Fruit fly (Drosophila melanogaster) whole organism, embryonic: ENCODE data around the gene CG31161.
A peak's percentile ranks its signal among the peaks of the same experiment; 100 is the strongest.

ENCODE experiments used
- Antp ChIP-seq: fragments of 200-800 bp; sonication (Bioruptor generic); optimal IDR thresholded peaks from 3 replicates; lab custom pipeline; 2016; ENCODE audit warnings: missing biosample characterization, missing genetic modification characterization
- BEAF-32 ChIP-seq: fragments of 200-800 bp; sonication (Bioruptor generic); optimal IDR thresholded peaks from 3 replicates; lab custom pipeline; 2017; ENCODE audit warnings: missing biosample characterization, missing genetic modification characterization, mild to moderate bottlenecking, moderate library complexity, missing genetic modification reagents
- CG10147 ChIP-seq: fragments of 200-800 bp; sonication (Bioruptor generic); optimal IDR thresholded peaks from 2 replicates; lab custom pipeline; 2019; ENCODE audit warnings: missing biosample characterization, mild to moderate bottlenecking, missing genetic modification characterization, moderate library complexity
- CG1024 ChIP-seq: fragments of 200-800 bp; sonication (Bioruptor generic); IDR thresholded peaks from 2 replicates; pipeline ENCODE4 v1.3.6; 2022; ENCODE audit warnings: missing biosample characterization, missing genetic modification characterization
- CG10321 ChIP-seq: fragments of 200-800 bp; sonication (Bioruptor generic); IDR thresholded peaks from 2 replicates; pipeline ENCODE4 v1.3.6; 2022; ENCODE audit warnings: missing biosample characterization, missing genetic modification characterization
- CG10979 ChIP-seq: fragments of 200-800 bp; sonication (Bioruptor generic); optimal IDR thresholded peaks from 2 replicates; lab custom pipeline; 2018; ENCODE audit warnings: missing biosample characterization, mild to moderate bottlenecking, missing genetic modification characterization, moderate library complexity
- CG11085 ChIP-seq: fragments of 200-800 bp; sonication (Bioruptor generic); IDR thresholded peaks from 2 replicates; pipeline ENCODE4 v1.3.6; 2022; ENCODE audit warnings: missing biosample characterization, missing genetic modification characterization
- CG11456 ChIP-seq: fragments of 200-800 bp; sonication (Bioruptor generic); IDR thresholded peaks from 3 replicates; pipeline ENCODE4 v1.3.6; 2022; ENCODE audit warnings: missing biosample characterization, missing genetic modification characterization
- CG13775 ChIP-seq: fragments of 200-800 bp; sonication (Bioruptor generic); optimal IDR thresholded peaks from 3 replicates; lab custom pipeline; 2017; ENCODE audit warnings: missing biosample characterization, mild to moderate bottlenecking, missing genetic modification characterization
- CG15696 ChIP-seq: fragments of 200-800 bp; sonication (Bioruptor generic); optimal IDR thresholded peaks from 2 replicates; lab custom pipeline; 2019; ENCODE audit warnings: missing biosample characterization, mild to moderate bottlenecking, missing genetic modification characterization, moderate library complexity
- CG16813 ChIP-seq: fragments of 200-800 bp; sonication (Bioruptor generic); IDR thresholded peaks from 3 replicates; pipeline ENCODE4 v1.3.6; 2022; ENCODE audit warnings: missing biosample characterization, missing genetic modification characterization; ENCODE audit not compliant: partially characterized antibody
- CG17568 ChIP-seq: fragments of 200-800 bp; sonication (Bioruptor generic); optimal IDR thresholded peaks from 2 replicates; lab custom pipeline; 2018; ENCODE audit warnings: missing biosample characterization, mild to moderate bottlenecking, missing genetic modification characterization, moderate library complexity
- CG17802 ChIP-seq: fragments of 200-800 bp; sonication (Bioruptor generic); optimal IDR thresholded peaks from 2 replicates; lab custom pipeline; 2018; ENCODE audit warnings: missing biosample characterization, mild to moderate bottlenecking, missing genetic modification characterization, moderate library complexity
- CG1832 ChIP-seq: fragments of 200-800 bp; sonication (Bioruptor generic); optimal IDR thresholded peaks from 2 replicates; lab custom pipeline; 2017; ENCODE audit warnings: missing biosample characterization, mild to moderate bottlenecking, missing genetic modification characterization, inconsistent platforms
- CG2116 ChIP-seq: fragments of 200-800 bp; sonication (Bioruptor generic); optimal IDR thresholded peaks from 3 replicates; lab custom pipeline; 2018; ENCODE audit warnings: missing biosample characterization, mild to moderate bottlenecking, missing genetic modification characterization
- CG31388 ChIP-seq: fragments of 200-800 bp; sonication (Bioruptor generic); optimal IDR thresholded peaks from 2 replicates; lab custom pipeline; 2016; ENCODE audit warnings: missing biosample characterization, missing genetic modification characterization
- CG3163 ChIP-seq: fragments of 200-800 bp; sonication (Bioruptor generic); optimal IDR thresholded peaks from 3 replicates; lab custom pipeline; 2016; ENCODE audit warnings: missing biosample characterization, missing genetic modification characterization
- CG34376 ChIP-seq: fragments of 200-800 bp; sonication (Bioruptor generic); optimal IDR thresholded peaks from 2 replicates; lab custom pipeline; 2018; ENCODE audit warnings: missing biosample characterization, mild to moderate bottlenecking, missing genetic modification characterization
- CG3838 ChIP-seq: fragments of 200-800 bp; sonication (Bioruptor generic); optimal IDR thresholded peaks from 3 replicates; lab custom pipeline; 2016; ENCODE audit warnings: missing biosample characterization, missing genetic modification characterization
- CG4707 ChIP-seq: fragments of 200-800 bp; sonication (Bioruptor generic); optimal IDR thresholded peaks from 2 replicates; lab custom pipeline; 2018; ENCODE audit warnings: missing biosample characterization, mild to moderate bottlenecking, missing genetic modification characterization, moderate library complexity
- CG4854 ChIP-seq: fragments of 200-800 bp; sonication (Bioruptor generic); optimal IDR thresholded peaks from 2 replicates; lab custom pipeline; 2016; ENCODE audit warnings: missing biosample characterization, missing genetic modification characterization, inconsistent platforms
- CG5180 ChIP-seq: fragments of 200-800 bp; sonication (Bioruptor generic); optimal IDR thresholded peaks from 3 replicates; lab custom pipeline; 2017; ENCODE audit warnings: missing biosample characterization, missing genetic modification characterization, mild to moderate bottlenecking, moderate library complexity, missing genetic modification reagents
- CG6272 ChIP-seq: fragments of 200-800 bp; sonication (Bioruptor generic); IDR thresholded peaks from 2 replicates; pipeline ENCODE4 v1.3.6; 2022; ENCODE audit warnings: missing biosample characterization, missing genetic modification characterization
- CG6689 ChIP-seq: fragments of 200-800 bp; sonication (Bioruptor generic); IDR thresholded peaks from 2 replicates; pipeline ENCODE4 v1.3.6; 2022; ENCODE audit warnings: missing biosample characterization, missing genetic modification characterization
- CG7271 ChIP-seq: fragments of 200-800 bp; sonication (Bioruptor generic); optimal IDR thresholded peaks from 2 replicates; lab custom pipeline; 2018; ENCODE audit warnings: missing biosample characterization, mild to moderate bottlenecking, missing genetic modification characterization, moderate library complexity
- CG8290 ChIP-seq, 3 experiments: fragments of 200-800 bp; sonication (Bioruptor generic); optimal IDR thresholded peaks; 2 replicates each; lab custom pipeline; 2016 to 2019; ENCODE audit warnings: missing biosample characterization in 3 of 3, missing genetic modification characterization in 3 of 3, mild to moderate bottlenecking in 2 of 3, moderate library complexity in 1 of 3
- CTCF ChIP-seq: fragments of 200-800 bp; sonication (Bioruptor generic); optimal IDR thresholded peaks from 2 replicates; lab custom pipeline; 2017; ENCODE audit warnings: missing biosample characterization, mild to moderate bottlenecking, missing genetic modification characterization, moderate library complexity
- CkIIα-i1 ChIP-seq: fragments of 200-800 bp; sonication (Bioruptor generic); IDR thresholded peaks from 2 replicates; pipeline ENCODE4 v1.3.6; 2022; ENCODE audit warnings: missing biosample characterization, missing genetic modification characterization
- Elba2 ChIP-seq: fragments of 200-800 bp; sonication (Bioruptor generic); optimal IDR thresholded peaks from 3 replicates; lab custom pipeline; 2016; ENCODE audit warnings: missing biosample characterization, missing genetic modification characterization
- Ets65A ChIP-seq: fragments of 200-800 bp; sonication (Bioruptor generic); peaks from one replicate; lab custom pipeline; 2016; ENCODE audit warnings: missing biosample characterization, missing genetic modification characterization
- Ets97D ChIP-seq: fragments of 200-800 bp; sonication (Bioruptor generic); optimal IDR thresholded peaks from 3 replicates; lab custom pipeline; 2016; ENCODE audit warnings: missing biosample characterization, missing genetic modification characterization
- Fer1 ChIP-seq: fragments of 200-800 bp; sonication (Bioruptor generic); optimal IDR thresholded peaks from 2 replicates; lab custom pipeline; 2017; ENCODE audit warnings: missing biosample characterization, mild to moderate bottlenecking, missing genetic modification characterization
- Hand ChIP-seq: fragments of 200-800 bp; sonication (Bioruptor generic); optimal IDR thresholded peaks from 2 replicates; lab custom pipeline; 2017; ENCODE audit warnings: mild to moderate bottlenecking, missing biosample characterization, missing genetic modification reagents, missing genetic modification characterization
- Hmx ChIP-seq: fragments of 200-800 bp; sonication (Bioruptor generic); optimal IDR thresholded peaks from 2 replicates; lab custom pipeline; 2016; ENCODE audit warnings: missing biosample characterization, missing genetic modification characterization
- Nf-YC ChIP-seq: fragments of 200-800 bp; optimal IDR thresholded peaks from 3 replicates; lab custom pipeline; 2019; ENCODE audit warnings: missing biosample characterization, mild to moderate bottlenecking, missing genetic modification characterization, moderate library complexity
- Side ChIP-seq: fragments of 200-800 bp; sonication (Bioruptor generic); optimal IDR thresholded peaks from 2 replicates; lab custom pipeline; 2016; ENCODE audit warnings: missing biosample characterization, missing genetic modification characterization
- Sox100B ChIP-seq: fragments of 200-800 bp; sonication (Bioruptor generic); optimal IDR thresholded peaks from 3 replicates; lab custom pipeline; 2018; ENCODE audit warnings: missing biosample characterization, mild to moderate bottlenecking, missing genetic modification characterization
- Spps ChIP-seq: fragments of 200-800 bp; sonication (Bioruptor generic); optimal IDR thresholded peaks from 2 replicates; lab custom pipeline; 2018; ENCODE audit warnings: missing biosample characterization, mild to moderate bottlenecking, missing genetic modification characterization
- bowl ChIP-seq: fragments of 200-800 bp; sonication (Bioruptor generic); IDR thresholded peaks from 2 replicates; pipeline ENCODE4 v1.3.6; 2022; ENCODE audit warnings: missing biosample characterization, missing genetic modification characterization
- dmrt11E ChIP-seq: fragments of 200-800 bp; sonication (Bioruptor generic); optimal IDR thresholded peaks from 3 replicates; lab custom pipeline; 2018; ENCODE audit warnings: missing biosample characterization, mild to moderate bottlenecking, missing genetic modification characterization, moderate library complexity
- fd3F ChIP-seq: fragments of 200-800 bp; sonication (Bioruptor generic); optimal IDR thresholded peaks from 2 replicates; lab custom pipeline; 2018; ENCODE audit warnings: missing biosample characterization, mild to moderate bottlenecking, missing genetic modification characterization, moderate library complexity
- gsb ChIP-seq: fragments of 200-800 bp; sonication (Bioruptor generic); IDR thresholded peaks from 2 replicates; pipeline ENCODE4 v1.3.6; 2022; ENCODE audit warnings: missing biosample characterization, missing genetic modification characterization
- hkb ChIP-seq, 2 experiments: fragments of 200-800 bp in 1 of 2; fragments of >200 bp in 1 of 2; sonication (Bioruptor generic) in 1 of 2; IDR thresholded peaks in 1 of 2; optimal IDR thresholded peaks in 1 of 2; 2 replicates each; pipeline versions ENCODE4 v1.3.6 to Lab custom; 2017 to 2022; ENCODE audit warnings: missing biosample characterization in 1 of 2, missing genetic modification characterization in 1 of 2
- luna ChIP-seq: fragments of 200-800 bp; sonication (Bioruptor generic); optimal IDR thresholded peaks from 2 replicates; lab custom pipeline; 2016; ENCODE audit warnings: missing biosample characterization, missing genetic modification characterization
- nmo ChIP-seq: fragments of 200-800 bp; sonication (Bioruptor generic); optimal IDR thresholded peaks from 2 replicates; lab custom pipeline; 2018; ENCODE audit warnings: missing biosample characterization, mild to moderate bottlenecking, missing genetic modification characterization, moderate library complexity
- p53 ChIP-seq: fragments of 200-800 bp; sonication (Bioruptor generic); optimal IDR thresholded peaks from 2 replicates; lab custom pipeline; 2016; ENCODE audit warnings: missing biosample characterization, missing genetic modification characterization
- peb ChIP-seq: fragments of 200-800 bp; sonication (Bioruptor generic); IDR thresholded peaks from 2 replicates; pipeline ENCODE4 v1.3.6; 2022; ENCODE audit warnings: missing biosample characterization, missing genetic modification characterization
- sens ChIP-seq: fragments of 200-800 bp; sonication (Bioruptor generic); peaks from one replicate; lab custom pipeline; 2016; ENCODE audit warnings: missing biosample characterization, missing genetic modification characterization
- slbo ChIP-seq: fragments of 200-800 bp; sonication (Bioruptor generic); IDR thresholded peaks from 2 replicates; pipeline ENCODE4 v1.3.6; 2022; ENCODE audit warnings: missing biosample characterization, missing genetic modification characterization
- trh ChIP-seq: fragments of 200-800 bp; sonication (Bioruptor generic); optimal IDR thresholded peaks from 2 replicates; lab custom pipeline; 2016; ENCODE audit warnings: missing biosample characterization, missing genetic modification characterization
- ttk ChIP-seq: fragments of 200-800 bp; sonication (Bioruptor generic); IDR thresholded peaks from 2 replicates; pipeline ENCODE4 v2.1.2; 2022; ENCODE audit warnings: missing biosample characterization, missing genetic modification characterization

The CG31161 gene

dm6 chr3R:22664274-22664673, 48.0 kb downstream of the CG31161 start (continued):
- TF ChIP-seq BEAF-32: no peak
- no peak for TF ChIP-seq Ets65A (GFP tag; lab: Kevin White, UChicago)
- no peak for TF ChIP-seq luna (GFP tag; lab: Kevin White, UChicago)
- TF ChIP-seq CG34376: no peak
- TF ChIP-seq Fer1 (GFP tag; lab: Kevin White, UChicago): no peak
- peak; percentile 59 for TF ChIP-seq nmo
- no peak for TF ChIP-seq Ets97D (GFP tag; lab: Kevin White, UChicago)
- TF ChIP-seq CG6689 (GFP tag; lab: Robert Waterston, UW): peak; percentile 57; the same call in 1 of the 2 replicates
- no peak for TF ChIP-seq CTCF
- TF ChIP-seq CG13775 (GFP tag; lab: Kevin White, UChicago): no peak
- peak; percentile 55 for TF ChIP-seq CG10979
- TF ChIP-seq CG7271: no peak
- TF ChIP-seq sens (GFP tag; lab: Kevin White, UChicago): peak; percentile 89
- no peak for TF ChIP-seq CG4854 (GFP tag; lab: Kevin White, UChicago)
- TF ChIP-seq CG5180 (GFP tag; lab: Kevin White, UChicago): no peak
- no peak for TF ChIP-seq CG17802
- TF ChIP-seq CkIIα-i1 (GFP tag; lab: Robert Waterston, UW): no peak
- no peak for TF ChIP-seq Sox100B (GFP tag; lab: Kevin White, UChicago)
- TF ChIP-seq CG10147 (GFP tag; lab: Kevin White, UChicago): no peak
- TF ChIP-seq trh (GFP tag; lab: Kevin White, UChicago): no peak
- no peak for TF ChIP-seq CG2116
- TF ChIP-seq CG11085: no peak
- no peak for TF ChIP-seq fd3F (GFP tag; lab: Kevin White, UChicago)
- peak; percentile 15 for TF ChIP-seq Side (GFP tag; lab: Kevin White, UChicago)
- TF ChIP-seq Hand (GFP tag; lab: Kevin White, UChicago): no peak
- TF ChIP-seq CG16813 (GFP tag; lab: Robert Waterston, UW): no peak
- no peak for TF ChIP-seq p53 (GFP tag; lab: Kevin White, UChicago)
- no peak for TF ChIP-seq Spps (tag; lab: Kevin White, UChicago)
- no peak for TF ChIP-seq hkb (optimal IDR thresholded peaks at IDR 0.05; lab: Kevin White, UChicago)
- peak; percentile 61; the same call in 1 of the 2 replicates for TF ChIP-seq hkb (GFP tag; IDR thresholded peaks at IDR 0.05; lab: Robert Waterston, UW)
- TF ChIP-seq slbo (GFP tag; lab: Robert Waterston, UW): peak; percentile 76
- no peak for TF ChIP-seq CG15696 (tag; lab: Kevin White, UChicago)
- TF ChIP-seq CG1024 (GFP tag; lab: Robert Waterston, UW): peak; percentile 45
- TF ChIP-seq Hmx: no peak
- TF ChIP-seq CG3838 (GFP tag; lab: Kevin White, UChicago): no peak
- TF ChIP-seq CG10321: no peak
- TF ChIP-seq CG8290 (GFP tag; optimal IDR thresholded peaks at IDR 0.05; lab: Kevin White, UChicago): no peak
- peak in 1 of 2 experiments; percentile 33 for TF ChIP-seq CG8290 (tag; optimal IDR thresholded peaks at IDR 0.05; lab: Kevin White, UChicago)
- TF ChIP-seq gsb: no peak
- TF ChIP-seq CG1832 (GFP tag; lab: Kevin White, UChicago): no peak
- TF ChIP-seq CG17568: no peak
- TF ChIP-seq CG3163 (GFP tag; lab: Kevin White, UChicago): no peak
- TF ChIP-seq dmrt11E (tag; lab: Kevin White, UChicago): no peak
- 0 out of 2 replicates have a peak, but pooled peaks have one; percentile 9 for TF ChIP-seq CG6272
- no peak for TF ChIP-seq peb
- no peak for TF ChIP-seq CG31388 (GFP tag; lab: Kevin White, UChicago)
- TF ChIP-seq Elba2 (GFP tag; lab: Kevin White, UChicago): no peak
- TF ChIP-seq Nf-YC (tag; lab: Kevin White, UChicago): no peak
- TF ChIP-seq CG4707 (GFP tag; lab: Kevin White, UChicago): peak; percentile 17
- peak; percentile 56 for TF ChIP-seq Antp (GFP tag; lab: Kevin White, UChicago)
- peak; percentile 62; the same call in 1 of the 3 replicates for TF ChIP-seq CG11456 (GFP tag; lab: Robert Waterston, UW)
- peak; percentile 47 for TF ChIP-seq ttk
- 0 out of 2 replicates have a peak, but pooled peaks have one; percentile 23 for TF ChIP-seq bowl (GFP tag; lab: Robert Waterston, UW)
